Comparison of ENCODE assay signal across 4 fruit fly cellular contexts in genomic region chr2L:7898581-7898980, dm6.
TF ChIP-seq lines count a peak whose summit lies in the region.

No protein-coding gene starts in this region.

- TF ChIP-seq CTCF in whole organism, embryonic (GFP tag; optimal IDR thresholded peaks at IDR 0.05; lab: Kevin White, UChicago), result no peak

TF ChIP-seq in whole organism, embryonic, 481 proteins besides CTCF, POLR2A, EP300 and RAD21:
- TF ChIP-seq Drgx (GFP tag; IDR thresholded peaks at IDR 0.05; lab: Robert Waterston, UW) (peak; percentile 82), CG3726 (GFP tag; IDR thresholded peaks at IDR 0.05; lab: Robert Waterston, UW) (no peak), Ets65A (GFP tag; lab: Kevin White, UChicago) (peak; percentile 64), bsh (GFP tag; optimal IDR thresholded peaks at IDR 0.05; lab: Kevin White, UChicago) (peak in 1 of 2 experiments; percentile 72), Hmr (GFP tag; optimal IDR thresholded peaks at IDR 0.05; lab: Kevin White, UChicago) (no peak), tin (GFP tag; optimal IDR thresholded peaks at IDR 0.05; lab: Kevin White, UChicago) (no peak), nom (GFP tag; optimal IDR thresholded peaks at IDR 0.05; lab: Kevin White, UChicago) (peak; percentile 56)

TF ChIP-seq in whole organism, prepupa, 60 proteins besides CTCF, POLR2A, EP300 and RAD21 (continues in another document):
- TF ChIP-seq Sox15 (GFP tag; optimal IDR thresholded peaks at IDR 0.05; lab: Kevin White, UChicago), result peak; percentile 43
- peak; percentile 65 for TF ChIP-seq dac (GFP tag; optimal IDR thresholded peaks at IDR 0.05; lab: Kevin White, UChicago)
- peak; percentile 49 for TF ChIP-seq topi (GFP tag; optimal IDR thresholded peaks at IDR 0.05; lab: Kevin White, UChicago)
- TF ChIP-seq cyc (GFP tag; optimal IDR thresholded peaks at IDR 0.05; lab: Kevin White, UChicago), result peak; percentile 39
- TF ChIP-seq CG11902 (GFP tag; optimal IDR thresholded peaks at IDR 0.05; lab: Kevin White, UChicago), result peak; percentile 51
- peak; percentile 70 for TF ChIP-seq OdsH (GFP tag; optimal IDR thresholded peaks at IDR 0.05; lab: Kevin White, UChicago)
- TF ChIP-seq Lpt (GFP tag; optimal IDR thresholded peaks at IDR 0.05; lab: Kevin White, UChicago), result peak; percentile 66
- peak; percentile 59 for TF ChIP-seq CG9139 (GFP tag; optimal IDR thresholded peaks at IDR 0.05; lab: Kevin White, UChicago)
- peak; percentile 74 for TF ChIP-seq CG6792 (GFP tag; optimal IDR thresholded peaks at IDR 0.05; lab: Kevin White, UChicago)
- peak; percentile 74 for TF ChIP-seq acj6 (GFP tag; optimal IDR thresholded peaks at IDR 0.05; lab: Kevin White, UChicago)
- peak; percentile 90 for TF ChIP-seq CG6163 (GFP tag; IDR thresholded peaks at IDR 0.05; lab: Robert Waterston, UW)
- peak; percentile 79 for TF ChIP-seq Ets96B (tag; optimal IDR thresholded peaks at IDR 0.05; lab: Kevin White, UChicago)
- TF ChIP-seq CG10631 (GFP tag; optimal IDR thresholded peaks at IDR 0.05; lab: Kevin White, UChicago), result peak; percentile 73
- TF ChIP-seq CG3032 (tag; optimal IDR thresholded peaks at IDR 0.05; lab: Kevin White, UChicago), result peak; percentile 85
- peak; percentile 61 for TF ChIP-seq Eip75B (GFP tag; optimal IDR thresholded peaks at IDR 0.05; lab: Kevin White, UChicago)
- TF ChIP-seq esn (GFP tag; optimal IDR thresholded peaks at IDR 0.05; lab: Kevin White, UChicago), result peak; percentile 58
- TF ChIP-seq Blimp-1 (GFP tag; optimal IDR thresholded peaks at IDR 0.05; lab: Kevin White, UChicago), result peak; percentile 7
- peak in 1 of 2 experiments; percentile 75 for TF ChIP-seq salr (GFP tag; optimal IDR thresholded peaks at IDR 0.05; lab: Kevin White, UChicago)
- TF ChIP-seq CG31627 (GFP tag; optimal IDR thresholded peaks at IDR 0.05; lab: Kevin White, UChicago), result peak; percentile 36
- TF ChIP-seq CG6276 (GFP tag; optimal IDR thresholded peaks at IDR 0.05; lab: Kevin White, UChicago), result peak; percentile 76
- peak; percentile 80 for TF ChIP-seq CG10669 (GFP tag; optimal IDR thresholded peaks at IDR 0.05; lab: Kevin White, UChicago)
- no peak for TF ChIP-seq svp (GFP tag; lab: Kevin White, UChicago)
- no peak for TF ChIP-seq Hr38 (GFP tag; optimal IDR thresholded peaks at IDR 0.05; lab: Kevin White, UChicago)
- TF ChIP-seq ss (GFP tag; optimal IDR thresholded peaks at IDR 0.05; lab: Kevin White, UChicago), result peak; percentile 53 to 64
- peak; percentile 77 for TF ChIP-seq fd59A (GFP tag; optimal IDR thresholded peaks at IDR 0.05; lab: Kevin White, UChicago)
- no peak for TF ChIP-seq CG16779 (tag; optimal IDR thresholded peaks at IDR 0.05; lab: Kevin White, UChicago)
- TF ChIP-seq fd85E (GFP tag; optimal IDR thresholded peaks at IDR 0.05; lab: Kevin White, UChicago), result peak; percentile 49
- peak; percentile 69 for TF ChIP-seq Gug (GFP tag; IDR thresholded peaks at IDR 0.05; lab: Robert Waterston, UW)

TF ChIP-seq in whole organism, pupa, 21 proteins besides CTCF, POLR2A, EP300 and RAD21:
- TF ChIP-seq rn (GFP tag; IDR thresholded peaks at IDR 0.05; lab: Robert Waterston, UW) (peak; percentile 64), CG10348 (GFP tag; IDR thresholded peaks at IDR 0.05; lab: Robert Waterston, UW) (no peak), Pif1B (GFP tag; optimal IDR thresholded peaks at IDR 0.05; lab: Kevin White, UChicago) (peak; percentile 49), CG13204 (GFP tag; optimal IDR thresholded peaks at IDR 0.05; lab: Kevin White, UChicago) (peak; percentile 71), D1 (tag; optimal IDR thresholded peaks at IDR 0.05; lab: Kevin White, UChicago) (peak; percentile 49), CG17806 (tag; optimal IDR thresholded peaks at IDR 0.05; lab: Kevin White, UChicago) (peak; percentile 91), Pif1A (GFP tag; optimal IDR thresholded peaks at IDR 0.05; lab: Kevin White, UChicago) (peak; percentile 79), CG32121 (GFP tag; IDR thresholded peaks at IDR 0.05; lab: Robert Waterston, UW) (peak; percentile 69), CG9948 (tag; optimal IDR thresholded peaks at IDR 0.05; lab: Kevin White, UChicago) (peak; percentile 86), CG14655 (GFP tag; optimal IDR thresholded peaks at IDR 0.05; lab: Kevin White, UChicago) (peak; percentile 87), CG15710 (tag; optimal IDR thresholded peaks at IDR 0.05; lab: Kevin White, UChicago) (peak; percentile 80), Ets98B (GFP tag; IDR thresholded peaks at IDR 0.05; lab: Robert Waterston, UW) (peak; percentile 83), CG8159 (tag; optimal IDR thresholded peaks at IDR 0.05; lab: Kevin White, UChicago) (peak; percentile 85), Snoo (tag; optimal IDR thresholded peaks at IDR 0.05; lab: Kevin White, UChicago) (peak; percentile 64), CG12605 (GFP tag; IDR thresholded peaks at IDR 0.05; lab: Robert Waterston, UW) (peak; percentile 56), EcR (GFP tag; optimal IDR thresholded peaks at IDR 0.05; lab: Kevin White, UChicago) (no peak), gl (tag; optimal IDR thresholded peaks at IDR 0.05; lab: Kevin White, UChicago) (peak; percentile 74), CG4496 (GFP tag; IDR thresholded peaks at IDR 0.05; lab: Robert Waterston, UW) (peak; percentile 92), CG8301 (tag; optimal IDR thresholded peaks at IDR 0.05; lab: Kevin White, UChicago) (peak; percentile 88), fd96Ca (GFP tag; IDR thresholded peaks at IDR 0.05; lab: Robert Waterston, UW) (peak; percentile 89), CG34367 (tag; optimal IDR thresholded peaks at IDR 0.05; lab: Kevin White, UChicago) (peak; percentile 86)

TF ChIP-seq in whole organism, wandering third instar larva, 38 proteins besides CTCF, POLR2A, EP300 and RAD21:
- TF ChIP-seq br (GFP tag; optimal IDR thresholded peaks at IDR 0.05; lab: Kevin White, UChicago) (peak; percentile 34), dl (GFP tag; optimal IDR thresholded peaks at IDR 0.05; lab: Kevin White, UChicago; ENCODE audit: insufficient read depth in 1 of 2, partially characterized antibody in 2 of 2) (no peak), Sp1 (GFP tag; optimal IDR thresholded peaks at IDR 0.05; lab: Kevin White, UChicago) (peak; percentile 19), rgr (GFP tag; optimal IDR thresholded peaks at IDR 0.05; lab: Kevin White, UChicago) (peak; percentile 33), Hr83 (GFP tag; optimal IDR thresholded peaks at IDR 0.05; lab: Kevin White, UChicago; ENCODE audit: poor library complexity, severe bottlenecking) (no peak), Abd-B (GFP tag; optimal IDR thresholded peaks at IDR 0.05; lab: Kevin White, UChicago) (no peak), OdsH (GFP tag; optimal IDR thresholded peaks at IDR 0.05; lab: Kevin White, UChicago) (peak; percentile 41), jim (GFP tag; optimal IDR thresholded peaks at IDR 0.05; lab: Kevin White, UChicago) (no peak), woc (GFP tag; optimal IDR thresholded peaks at IDR 0.05; lab: Kevin White, UChicago) (no peak), tai (GFP tag; optimal IDR thresholded peaks at IDR 0.05; lab: Kevin White, UChicago) (no peak), fru (GFP tag; optimal IDR thresholded peaks at IDR 0.05; lab: Kevin White, UChicago) (peak; percentile 27), h (GFP tag; optimal IDR thresholded peaks at IDR 0.05; lab: Kevin White, UChicago) (peak; percentile 54), ey (GFP tag; optimal IDR thresholded peaks at IDR 0.05; lab: Kevin White, UChicago) (peak; percentile 44), brk (GFP tag; optimal IDR thresholded peaks at IDR 0.05; lab: Kevin White, UChicago) (no peak), HLH106 (tag; optimal IDR thresholded peaks at IDR 0.05; lab: Kevin White, UChicago) (peak; percentile 39), CrebA (GFP tag; optimal IDR thresholded peaks at IDR 0.05; lab: Kevin White, UChicago; ENCODE audit: borderline replicate concordance) (no peak)

Comparison
In these comparisons a context has a peak if more than half of its experiments do, and no peak if none do; other contexts are left out.
1. Of the 7 proteins assayed by ChIP-seq in both whole organism, embryonic and whole organism, prepupa: peak only in whole organism, embryonic: none; only in whole organism, prepupa: Blimp-1, CG6854, Gug, Hr39, Lpt and Sox102F; in both: none; in neither: 1.